Worm (Caenorhabditis elegans): ENCODE data around the gene K06A4.2.

DNA sequence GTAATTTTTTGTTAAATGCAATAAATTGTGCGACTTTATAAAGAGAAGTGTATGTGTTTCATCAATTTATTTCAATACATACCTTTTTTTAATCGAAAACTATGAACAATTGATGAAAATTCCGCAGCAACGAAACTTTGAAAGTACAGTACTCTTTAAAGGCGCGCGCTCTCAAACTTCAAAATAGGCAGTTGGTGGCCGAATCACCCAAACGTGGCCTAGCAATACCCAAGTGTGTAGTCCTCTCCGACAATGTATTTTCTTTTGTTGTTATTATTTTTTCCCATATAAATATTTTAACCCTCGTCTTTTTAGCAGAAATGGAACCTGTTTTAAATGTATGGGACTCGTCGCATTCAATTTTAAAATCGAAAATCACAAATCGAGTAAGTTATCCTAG is 52.5 kb downstream of the K06A4.2 start, which contains the start of gene C50F4.4:
- TF ChIP-seq C08G9.2 (tag; optimal IDR thresholded peaks at IDR 0.05) (peak; percentile 73), ets-4 (tag; optimal IDR thresholded peaks at IDR 0.05) (peak; percentile 47), nhr-11 (tag; optimal IDR thresholded peaks at IDR 0.05) (no peak), fkh-10 (GFP tag; optimal IDR thresholded peaks at IDR 0.05) (no peak), pag-3 (tag; optimal IDR thresholded peaks at IDR 0.05; ENCODE audit: borderline replicate concordance) (no peak), che-1 (tag; optimal IDR thresholded peaks at IDR 0.05) (no peak), ttx-3 (tag; optimal IDR thresholded peaks at IDR 0.05) (no peak), lin-11 (tag; optimal IDR thresholded peaks at IDR 0.05) (no peak), sox-2 (GFP tag; IDR thresholded peaks at IDR 0.05) (no peak), ceh-45 (GFP tag; IDR thresholded peaks at IDR 0.05) (no peak)
